Worm (Caenorhabditis elegans) whole organism, early embryonic: ENCODE data around the gene F07G11.2.

ENCODE experiments used
- ama-1 ChIP-seq: fragments of 150-350 bp; optimal IDR thresholded peaks from 2 replicates; lab custom pipeline; 2014
- hnd-1 ChIP-seq: sonication (generic microtip); optimal IDR thresholded peaks from 2 replicates; lab custom pipeline; 2016; ENCODE audit warnings: missing genetic modification characterization, missing compliant biosample characterization

- TF ChIP-seq hnd-1 (no peak), ama-1 (lab: Kevin White, UChicago) (no peak)
Observed at ce11 chrV:7307089-7307488, 2.5 kb downstream of the F07G11.2 start, which contains the start of gene F07G11.1.
